Worm (Caenorhabditis elegans): Measurements from ENCODE around the gene rha-2.
A peak's percentile ranks its signal among the peaks of the same experiment; 100 is the strongest.

DNA sequence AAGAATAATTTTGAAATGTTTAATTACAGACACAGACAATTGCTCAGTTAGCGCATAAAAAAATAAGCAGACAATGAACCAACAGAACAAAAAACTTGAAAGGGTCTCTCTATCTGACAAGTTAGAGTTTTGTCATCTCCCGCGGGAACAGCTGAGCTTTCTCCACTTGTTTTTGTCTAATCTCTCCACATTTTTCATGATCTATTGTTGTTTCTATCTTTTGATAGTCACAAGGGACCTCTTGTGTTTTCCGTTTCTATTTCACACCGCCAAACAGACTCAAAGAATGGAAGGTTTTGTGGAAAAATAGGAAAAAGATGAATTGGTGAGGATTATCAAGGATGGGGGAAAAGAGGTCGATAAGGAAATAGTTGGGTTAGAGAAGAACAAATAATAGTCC is 22.4 kb upstream of the rha-2 start:
- TF ChIP-seq egl-27 (tag; optimal IDR thresholded peaks at IDR 0.05) (no peak), unc-39 (tag; optimal IDR thresholded peaks at IDR 0.05) (no peak), nhr-43 (tag; optimal IDR thresholded peaks at IDR 0.05; ENCODE audit: poor library complexity, severe bottlenecking) (no peak), unc-62 (GFP tag; optimal IDR thresholded peaks at IDR 0.05) (peak; percentile 28), ama-1 (optimal IDR thresholded peaks at IDR 0.05) (no peak), mdl-1 (tag; optimal IDR thresholded peaks at IDR 0.05) (no peak), fos-1 (tag; optimal IDR thresholded peaks at IDR 0.05) (no peak), ztf-11 (tag; optimal IDR thresholded peaks at IDR 0.05) (no peak), elt-1 (tag; optimal IDR thresholded peaks at IDR 0.05) (no peak), nhr-67 (tag; optimal IDR thresholded peaks at IDR 0.05) (no peak), R02D3.7 (tag; optimal IDR thresholded peaks at IDR 0.05) (no peak), lin-39 (tag; optimal IDR thresholded peaks at IDR 0.05) (peak; percentile 47), aly-2 (tag; optimal IDR thresholded peaks at IDR 0.05) (no peak), nhr-11 (tag; optimal IDR thresholded peaks at IDR 0.05) (no peak)

Data from whole organism, L3 larva.